Worm (Caenorhabditis elegans) whole organism, L1 larva: ENCODE data around the gene flad-1.

Source experiments
- ama-1 ChIP-seq: fragments of 150-350 bp; optimal IDR thresholded peaks from 2 replicates; lab custom pipeline; 2014
- dpl-1 ChIP-seq, 3 experiments: fragments of 150-350 bp in 2 of 3; sonication (generic microtip) in 1 of 3; optimal IDR thresholded peaks; 2 replicates each; lab custom pipeline; 2014 to 2017; ENCODE audit warnings: missing biosample characterization in 3 of 3, missing genetic modification characterization in 3 of 3, missing genetic modification reagents in 3 of 3
- elt-2 ChIP-seq: sonication (generic microtip); optimal IDR thresholded peaks from 2 replicates; lab custom pipeline; 2016; ENCODE audit warnings: missing genetic modification characterization, mild to moderate bottlenecking, inconsistent platforms, missing compliant biosample characterization, missing genetic modification reagents
- isw-1 ChIP-seq: fragments of 200-800 bp; sonication (Bioruptor generic); IDR thresholded peaks from 2 replicates; pipeline ENCODE4 v1.3.6; 2022; ENCODE audit warnings: missing genetic modification characterization, missing compliant biosample characterization
- jun-1 ChIP-seq: fragments of 150-350 bp; optimal IDR thresholded peaks from 2 replicates; lab custom pipeline; 2014; ENCODE audit warnings: missing biosample characterization, missing genetic modification reagents, missing genetic modification characterization
- lin-13 ChIP-seq: fragments of 150-350 bp; optimal IDR thresholded peaks from 2 replicates; lab custom pipeline; 2014; ENCODE audit warnings: missing biosample characterization, missing genetic modification reagents, missing genetic modification characterization
- lin-14 ChIP-seq: fragments of 200-800 bp; sonication (Bioruptor generic); optimal IDR thresholded peaks from 2 replicates; lab custom pipeline; 2018; ENCODE audit warnings: mild to moderate bottlenecking, missing genetic modification characterization, moderate library complexity, missing compliant biosample characterization
- nhr-12 ChIP-seq: sonication (generic microtip); optimal IDR thresholded peaks from 2 replicates; lab custom pipeline; 2017; ENCODE audit warnings: missing biosample characterization, missing genetic modification characterization
- pqm-1 ChIP-seq: sonication (generic microtip); optimal IDR thresholded peaks from 3 replicates; lab custom pipeline; 2017; ENCODE audit warnings: missing biosample characterization, missing genetic modification characterization
- snu-23 ChIP-seq: sonication (generic microtip); optimal IDR thresholded peaks from 2 replicates; lab custom pipeline; 2016; ENCODE audit warnings: missing genetic modification characterization, missing compliant biosample characterization
- unc-130 ChIP-seq: fragments of 150-350 bp; optimal IDR thresholded peaks from 2 replicates; lab custom pipeline; 2017; ENCODE audit warnings: missing biosample characterization, missing genetic modification characterization, inconsistent platforms
- unc-30 ChIP-seq: sonication (generic microtip); optimal IDR thresholded peaks from 2 replicates; lab custom pipeline; 2017; ENCODE audit warnings: missing biosample characterization, missing genetic modification characterization
- unc-86 ChIP-seq: sonication (generic microtip); optimal IDR thresholded peaks from 2 replicates; lab custom pipeline; 2016; ENCODE audit warnings: missing genetic modification characterization, missing compliant biosample characterization
- ztf-11 ChIP-seq, 2 experiments: sonication (generic microtip); optimal IDR thresholded peaks; 2 replicates each; lab custom pipeline; 2016 to 2017; ENCODE audit warnings: missing genetic modification characterization in 2 of 2, missing biosample characterization in 1 of 2, missing compliant biosample characterization in 1 of 2

- TF ChIP-seq nhr-12 (tag; lab: Kevin White, UChicago) = no peak
- no peak for TF ChIP-seq dpl-1 (GFP tag; optimal IDR thresholded peaks at IDR 0.05; lab: Kevin White, UChicago)
- no peak for TF ChIP-seq unc-130 (tag; lab: Kevin White, UChicago)
- no peak for TF ChIP-seq jun-1
- no peak for TF ChIP-seq snu-23 (GFP tag; lab: Kevin White, UChicago)
- TF ChIP-seq lin-13 (GFP tag; lab: Kevin White, UChicago) = no peak
- no peak for TF ChIP-seq ztf-11 (tag; optimal IDR thresholded peaks at IDR 0.05; lab: Kevin White, UChicago)
- TF ChIP-seq unc-86 (tag; lab: Kevin White, UChicago) = no peak
- TF ChIP-seq ama-1 = no peak
- TF ChIP-seq elt-2 (tag; lab: Kevin White, UChicago) = no peak
- no peak for TF ChIP-seq unc-30 (tag; lab: Kevin White, UChicago)
- TF ChIP-seq pqm-1 = no peak
- no peak for TF ChIP-seq isw-1 (GFP tag; lab: Robert Waterston, UW)
- TF ChIP-seq lin-14 (GFP tag; lab: Kevin White, UChicago) = no peak
Observed at ce11 chrII:9936859-9937258, 7.1 kb upstream of the flad-1 start, which contains the start of gene C05C10.3.
